Fruit fly (Drosophila melanogaster) whole organism, embryonic: ENCODE data around the gene CG1024.

Experiments used
- Asciz ChIP-seq: fragments of 200-800 bp; sonication (Bioruptor generic); optimal IDR thresholded peaks from 2 replicates; lab custom pipeline; 2017; ENCODE audit warnings: missing biosample characterization, mild to moderate bottlenecking, missing genetic modification characterization, missing genetic modification reagents
- Atf3 ChIP-seq: fragments of 200-800 bp; sonication (Bioruptor generic); optimal IDR thresholded peaks from 3 replicates; lab custom pipeline; 2016; ENCODE audit warnings: missing biosample characterization, missing genetic modification characterization
- Blimp-1 ChIP-seq: fragments of 200-800 bp; sonication (Bioruptor generic); optimal IDR thresholded peaks from 3 replicates; lab custom pipeline; 2018; ENCODE audit warnings: missing biosample characterization, missing genetic modification characterization, mild to moderate bottlenecking, moderate library complexity, missing genetic modification reagents
- CG12299 ChIP-seq: fragments of 200-800 bp; sonication (Bioruptor generic); optimal IDR thresholded peaks from 2 replicates; lab custom pipeline; 2018; ENCODE audit warnings: missing biosample characterization, mild to moderate bottlenecking, missing genetic modification characterization
- CG1233 ChIP-seq: fragments of 200-800 bp; sonication (Bioruptor generic); optimal IDR thresholded peaks from 4 replicates; lab custom pipeline; 2018; ENCODE audit warnings: missing biosample characterization, mild to moderate bottlenecking, missing genetic modification characterization
- CG13296 ChIP-seq: fragments of 200-800 bp; sonication (Bioruptor generic); optimal IDR thresholded peaks from 3 replicates; lab custom pipeline; 2018; ENCODE audit warnings: missing biosample characterization, mild to moderate bottlenecking, missing genetic modification characterization
- CG13424 ChIP-seq: fragments of 200-800 bp; sonication (Bioruptor generic); optimal IDR thresholded peaks from 2 replicates; lab custom pipeline; 2019; ENCODE audit warnings: missing biosample characterization, mild to moderate bottlenecking, missing genetic modification characterization, moderate library complexity
- CG15479 ChIP-seq: fragments of 200-800 bp; sonication (Bioruptor generic); optimal IDR thresholded peaks from 3 replicates; lab custom pipeline; 2019; ENCODE audit warnings: missing biosample characterization, mild to moderate bottlenecking, missing genetic modification characterization, moderate library complexity
- CG17912 ChIP-seq: fragments of 200-800 bp; sonication (Bioruptor generic); optimal IDR thresholded peaks from 2 replicates; lab custom pipeline; 2018; ENCODE audit warnings: missing biosample characterization, mild to moderate bottlenecking, missing genetic modification characterization
- CG2199 ChIP-seq: fragments of 200-800 bp; sonication (Bioruptor generic); IDR thresholded peaks from 3 replicates; pipeline ENCODE4 v1.3.6; 2022; ENCODE audit warnings: missing biosample characterization, missing genetic modification characterization
- CG30403 ChIP-seq: fragments of 200-800 bp; sonication (Bioruptor generic); optimal IDR thresholded peaks from 3 replicates; lab custom pipeline; 2016; ENCODE audit warnings: missing biosample characterization, missing genetic modification characterization
- CG5180 ChIP-seq: fragments of 200-800 bp; sonication (Bioruptor generic); optimal IDR thresholded peaks from 3 replicates; lab custom pipeline; 2017; ENCODE audit warnings: missing biosample characterization, missing genetic modification characterization, mild to moderate bottlenecking, moderate library complexity, missing genetic modification reagents
- CG6175 ChIP-seq: fragments of 200-800 bp; sonication (Bioruptor generic); IDR thresholded peaks from 3 replicates; pipeline ENCODE4 v1.3.6; 2022; ENCODE audit warnings: missing biosample characterization, missing genetic modification characterization
- CG6689 ChIP-seq: fragments of 200-800 bp; sonication (Bioruptor generic); IDR thresholded peaks from 2 replicates; pipeline ENCODE4 v1.3.6; 2022; ENCODE audit warnings: missing biosample characterization, missing genetic modification characterization
- CG7839 ChIP-seq: fragments of 200-800 bp; sonication (Bioruptor generic); optimal IDR thresholded peaks from 3 replicates; lab custom pipeline; 2018; ENCODE audit warnings: missing biosample characterization, mild to moderate bottlenecking, missing genetic modification characterization, moderate library complexity
- CG9817 ChIP-seq: fragments of 200-800 bp; sonication (Bioruptor generic); optimal IDR thresholded peaks from 2 replicates; lab custom pipeline; 2018; ENCODE audit warnings: missing biosample characterization, mild to moderate bottlenecking, missing genetic modification characterization, moderate library complexity
- Dip2 ChIP-seq: fragments of 200-800 bp; sonication (Bioruptor generic); IDR thresholded peaks from 2 replicates; pipeline ENCODE4 v1.3.6; 2022; ENCODE audit warnings: missing biosample characterization, missing genetic modification characterization
- Doc2 ChIP-seq: fragments of 200-800 bp; sonication (Bioruptor generic); IDR thresholded peaks from 2 replicates; pipeline ENCODE4 v1.3.6; 2022; ENCODE audit warnings: missing biosample characterization, missing genetic modification characterization
- Drgx ChIP-seq: fragments of 200-800 bp; sonication (Bioruptor generic); IDR thresholded peaks from 2 replicates; pipeline ENCODE4 v1.3.6; 2022; ENCODE audit warnings: missing biosample characterization, missing genetic modification characterization
- Eip74EF ChIP-seq, 2 experiments: fragments of 200-800 bp in 1 of 2; fragments of >200 bp in 1 of 2; sonication (Bioruptor generic) in 1 of 2; optimal IDR thresholded peaks; 2 replicates each; lab custom pipeline; 2017 to 2019; ENCODE audit warnings: missing biosample characterization in 2 of 2, missing genetic modification characterization in 2 of 2, mild to moderate bottlenecking in 1 of 2, moderate library complexity in 1 of 2
- HLHmδ ChIP-seq: fragments of 200-800 bp; sonication (Bioruptor generic); optimal IDR thresholded peaks from 2 replicates; lab custom pipeline; 2018; ENCODE audit warnings: missing biosample characterization, mild to moderate bottlenecking, missing genetic modification characterization, moderate library complexity
- Hr51 ChIP-seq, 2 experiments: fragments of 200-800 bp; sonication (Bioruptor generic); optimal IDR thresholded peaks; 2 replicates in 1 of 2; 3 replicates in 1 of 2; lab custom pipeline; 2016 to 2018; ENCODE audit warnings: missing biosample characterization in 2 of 2, missing genetic modification characterization in 2 of 2, mild to moderate bottlenecking in 1 of 2, moderate library complexity in 1 of 2
- Meics ChIP-seq: fragments of 200-800 bp; sonication (Bioruptor generic); optimal IDR thresholded peaks from 2 replicates; lab custom pipeline; 2017; ENCODE audit warnings: missing biosample characterization, mild to moderate bottlenecking, missing genetic modification characterization
- Oli ChIP-seq: fragments of 200-800 bp; sonication (Bioruptor generic); optimal IDR thresholded peaks from 2 replicates; lab custom pipeline; 2018; ENCODE audit warnings: missing biosample characterization, mild to moderate bottlenecking, missing genetic modification characterization, moderate library complexity
- Optix ChIP-seq: fragments of 200-800 bp; sonication (Bioruptor generic); IDR thresholded peaks from 3 replicates; pipeline ENCODE4 v1.3.6; 2022; ENCODE audit warnings: missing biosample characterization, missing genetic modification characterization
- PHDP ChIP-seq: fragments of 200-800 bp; sonication (Bioruptor generic); optimal IDR thresholded peaks from 3 replicates; lab custom pipeline; 2018; ENCODE audit warnings: missing biosample characterization, mild to moderate bottlenecking, missing genetic modification characterization, moderate library complexity
- Side ChIP-seq: fragments of 200-800 bp; sonication (Bioruptor generic); optimal IDR thresholded peaks from 2 replicates; lab custom pipeline; 2016; ENCODE audit warnings: missing biosample characterization, missing genetic modification characterization
- Sox100B ChIP-seq: fragments of 200-800 bp; sonication (Bioruptor generic); optimal IDR thresholded peaks from 3 replicates; lab custom pipeline; 2018; ENCODE audit warnings: missing biosample characterization, mild to moderate bottlenecking, missing genetic modification characterization
- Sox102F ChIP-seq: fragments of 200-800 bp; sonication (Bioruptor generic); optimal IDR thresholded peaks from 2 replicates; lab custom pipeline; 2018; ENCODE audit warnings: missing biosample characterization, mild to moderate bottlenecking, missing genetic modification characterization, moderate library complexity
- Ssrp ChIP-seq: fragments of 200-800 bp; sonication (Bioruptor generic); optimal IDR thresholded peaks from 2 replicates; lab custom pipeline; 2018; ENCODE audit warnings: missing biosample characterization, mild to moderate bottlenecking, missing genetic modification characterization, moderate library complexity
- Taf1 ChIP-seq: fragments of 200-800 bp; sonication (Bioruptor generic); IDR thresholded peaks from 2 replicates; pipeline ENCODE4 v1.3.6; 2022; ENCODE audit warnings: missing biosample characterization, missing genetic modification characterization
- Usf ChIP-seq: fragments of 200-800 bp; sonication (Bioruptor generic); optimal IDR thresholded peaks from 2 replicates; lab custom pipeline; 2017; ENCODE audit warnings: missing genotype, missing biosample characterization, missing genetic modification characterization
- cg ChIP-seq: fragments of 200-800 bp; sonication (Bioruptor generic); optimal IDR thresholded peaks from 3 replicates; lab custom pipeline; 2019; ENCODE audit warnings: missing biosample characterization, mild to moderate bottlenecking, missing genetic modification characterization, moderate library complexity
- chinmo ChIP-seq: fragments of 200-800 bp; sonication (Bioruptor generic); IDR thresholded peaks from 4 replicates; pipeline ENCODE4 v1.3.6; 2022; ENCODE audit warnings: missing biosample characterization, missing genetic modification characterization; ENCODE audit not compliant: partially characterized antibody
- ci ChIP-seq: fragments of 200-800 bp; sonication (Bioruptor generic); IDR thresholded peaks from 3 replicates; pipeline ENCODE4 v1.3.6; 2022; ENCODE audit warnings: missing biosample characterization, missing genetic modification characterization
- crol ChIP-seq: fragments of 200-800 bp; sonication (Bioruptor generic); IDR thresholded peaks from 2 replicates; pipeline ENCODE4 v1.3.6; 2022; ENCODE audit warnings: missing biosample characterization, missing genetic modification characterization
- cwo ChIP-seq: fragments of 200-800 bp; sonication (Bioruptor generic); optimal IDR thresholded peaks from 3 replicates; lab custom pipeline; 2017; ENCODE audit warnings: missing biosample characterization, missing genetic modification characterization, mild to moderate bottlenecking, moderate library complexity, missing genetic modification reagents
- dm ChIP-seq: fragments of 200-800 bp; sonication (Bioruptor generic); optimal IDR thresholded peaks from 3 replicates; lab custom pipeline; 2016; ENCODE audit warnings: missing biosample characterization, missing genetic modification characterization
- grau ChIP-seq: fragments of 200-800 bp; optimal IDR thresholded peaks from 3 replicates; lab custom pipeline; 2019; ENCODE audit warnings: missing biosample characterization, mild to moderate bottlenecking, missing genetic modification characterization, moderate library complexity
- knrl ChIP-seq: fragments of 200-800 bp; sonication (Bioruptor generic); IDR thresholded peaks from 3 replicates; pipeline ENCODE4 v1.3.6; 2022; ENCODE audit warnings: missing biosample characterization, missing genetic modification characterization; ENCODE audit not compliant: partially characterized antibody
- repo ChIP-seq: fragments of 200-800 bp; sonication (Bioruptor generic); optimal IDR thresholded peaks from 2 replicates; lab custom pipeline; 2016; ENCODE audit warnings: missing biosample characterization, missing genetic modification characterization
- row ChIP-seq: fragments of 200-800 bp; sonication (Bioruptor generic); IDR thresholded peaks from 3 replicates; pipeline ENCODE4 v1.3.6; 2022; ENCODE audit warnings: missing biosample characterization, missing genetic modification characterization
- sens ChIP-seq: fragments of 200-800 bp; sonication (Bioruptor generic); peaks from one replicate; lab custom pipeline; 2016; ENCODE audit warnings: missing biosample characterization, missing genetic modification characterization
- sim ChIP-seq: fragments of 200-800 bp; sonication (Bioruptor generic); IDR thresholded peaks from 2 replicates; pipeline ENCODE4 v1.3.6; 2022; ENCODE audit warnings: missing biosample characterization, missing genetic modification characterization
- slp2 ChIP-seq: fragments of 200-800 bp; sonication (Bioruptor generic); optimal IDR thresholded peaks from 2 replicates; lab custom pipeline; 2016; ENCODE audit warnings: missing biosample characterization, missing genetic modification characterization
- sob ChIP-seq: fragments of 200-800 bp; sonication (Bioruptor generic); IDR thresholded peaks from 2 replicates; pipeline ENCODE4 v1.3.6; 2022; ENCODE audit warnings: missing biosample characterization, missing genetic modification characterization
- sr ChIP-seq: fragments of 200-800 bp; sonication (Bioruptor generic); IDR thresholded peaks from 3 replicates; pipeline ENCODE4 v1.3.6; 2022; ENCODE audit warnings: missing biosample characterization, missing genetic modification characterization
- stc ChIP-seq: fragments of 200-800 bp; sonication (Bioruptor generic); IDR thresholded peaks from 2 replicates; pipeline ENCODE4 v1.3.6; 2022; ENCODE audit warnings: missing biosample characterization, missing genetic modification characterization
- unpg ChIP-seq: fragments of 200-800 bp; sonication (Bioruptor generic); optimal IDR thresholded peaks from 3 replicates; lab custom pipeline; 2018; ENCODE audit warnings: missing biosample characterization, mild to moderate bottlenecking, missing genetic modification characterization, moderate library complexity

CG1024 gene

DNA sequence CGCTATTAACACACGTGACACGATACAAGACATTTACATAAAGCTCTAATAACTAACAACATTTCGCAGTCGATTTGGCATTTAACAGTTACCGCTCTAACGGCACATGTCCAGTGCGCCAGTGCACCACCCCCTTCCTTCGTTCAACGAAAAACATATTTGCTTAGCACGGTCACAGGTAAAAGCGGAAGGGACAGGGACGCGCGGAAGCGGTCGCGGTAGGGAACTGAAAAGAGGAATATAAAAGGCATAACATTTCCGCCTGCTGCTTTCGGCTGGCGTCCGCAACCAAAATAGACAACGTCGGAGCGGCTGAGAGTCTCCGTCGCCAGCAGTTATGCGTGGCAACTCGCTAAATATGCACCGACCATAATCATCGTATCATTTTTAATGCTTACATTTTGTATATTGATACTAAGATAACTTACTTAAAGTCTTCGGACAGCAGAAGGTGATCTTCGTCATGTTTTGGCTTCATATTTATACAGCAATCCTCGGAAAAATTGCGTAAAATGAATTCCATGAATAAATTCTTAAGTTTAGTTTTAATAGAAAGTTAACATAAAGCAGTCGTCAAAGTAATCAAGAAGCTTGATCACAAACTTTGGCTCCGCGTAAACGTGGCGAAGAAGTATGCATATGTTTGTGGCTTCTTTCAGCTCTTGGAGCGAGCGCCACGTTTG lies 28.3 kb downstream of the CG1024 start:
- TF ChIP-seq ci (GFP tag; lab: Robert Waterston, UW) (peak; percentile 12; the same call in 1 of the 3 replicates), Asciz (GFP tag; lab: Kevin White, UChicago) (peak; percentile 24), Oli (tag; lab: Kevin White, UChicago) (peak; percentile 35), Side (no peak), sim (GFP tag; lab: Robert Waterston, UW) (no peak), CG30403 (peak; percentile 13), CG6175 (GFP tag; lab: Robert Waterston, UW) (no peak), CG13424 (peak; percentile 56), sob (0 out of 2 replicates have a peak, but pooled peaks have one; percentile 14), unpg (GFP tag; lab: Kevin White, UChicago) (peak; percentile 32), stc (no peak), PHDP (tag; lab: Kevin White, UChicago) (peak; percentile 21), Eip74EF (GFP tag; optimal IDR thresholded peaks at IDR 0.05; lab: Kevin White, UChicago) (peak in 1 of 2 experiments; percentile 53), sens (GFP tag; lab: Kevin White, UChicago) (peak; percentile 85), Drgx (GFP tag; lab: Robert Waterston, UW) (peak; percentile 55; the same call in 1 of the 2 replicates), CG5180 (GFP tag; lab: Kevin White, UChicago) (peak; percentile 5), CG2199 (GFP tag; lab: Robert Waterston, UW) (peak; percentile 15; the same call in 1 of the 3 replicates), Sox100B (GFP tag; lab: Kevin White, UChicago) (peak; percentile 62), Meics (GFP tag; lab: Kevin White, UChicago) (peak; percentile 41), CG13296 (GFP tag; lab: Kevin White, UChicago) (peak; percentile 41), CG7839 (tag; lab: Kevin White, UChicago) (peak; percentile 38), grau (tag; lab: Kevin White, UChicago) (peak; percentile 32), Hr51 (GFP tag; optimal IDR thresholded peaks at IDR 0.05; lab: Kevin White, UChicago) (peak in 1 of 2 experiments; percentile 55), row (GFP tag; lab: Robert Waterston, UW) (peak; percentile 34; the same call in 1 of the 3 replicates), CG9817 (peak; percentile 11), Doc2 (GFP tag; lab: Robert Waterston, UW) (no peak), chinmo (GFP tag; lab: Robert Waterston, UW) (no peak), Blimp-1 (GFP tag; lab: Kevin White, UChicago) (peak; percentile 46), CG17912 (no peak), CG6689 (GFP tag; lab: Robert Waterston, UW) (peak; percentile 36; the same call in 1 of the 2 replicates), Ssrp (tag; lab: Kevin White, UChicago) (peak; percentile 21), crol (peak; percentile 75), knrl (no peak), dm (GFP tag; lab: Kevin White, UChicago) (no peak), Dip2 (GFP tag; lab: Robert Waterston, UW) (no peak), repo (GFP tag; lab: Kevin White, UChicago) (no peak), Usf (GFP tag; lab: Kevin White, UChicago) (no peak), CG1233 (peak; percentile 9), Taf1 (GFP tag; lab: Robert Waterston, UW) (no peak), Sox102F (GFP tag; lab: Kevin White, UChicago) (peak; percentile 41), cwo (GFP tag; lab: Kevin White, UChicago) (peak; percentile 49), Optix (GFP tag; lab: Robert Waterston, UW) (no peak), slp2 (GFP tag; lab: Kevin White, UChicago) (peak; percentile 13), CG15479 (GFP tag; lab: Kevin White, UChicago) (no peak), HLHmδ (no peak), CG12299 (tag; lab: Kevin White, UChicago) (peak; percentile 13), Atf3 (GFP tag; lab: Kevin White, UChicago) (no peak), cg (peak; percentile 50), sr (no peak)
